Fruit fly (Drosophila melanogaster) whole organism, embryonic: ENCODE data around the gene IRSp53.

Experiments used
- Adf1 ChIP-seq: fragments of 200-800 bp; sonication (Bioruptor generic); IDR thresholded peaks from 2 replicates; pipeline ENCODE4 v1.3.6; 2022; ENCODE audit warnings: missing biosample characterization, missing genetic modification characterization
- Asciz ChIP-seq: fragments of 200-800 bp; sonication (Bioruptor generic); optimal IDR thresholded peaks from 2 replicates; lab custom pipeline; 2017; ENCODE audit warnings: missing biosample characterization, mild to moderate bottlenecking, missing genetic modification characterization, missing genetic modification reagents
- CG10431 ChIP-seq: fragments of 200-800 bp; sonication (Bioruptor generic); optimal IDR thresholded peaks from 3 replicates; lab custom pipeline; 2018; ENCODE audit warnings: missing biosample characterization, mild to moderate bottlenecking, missing genetic modification characterization
- CG12104 ChIP-seq: fragments of 200-800 bp; sonication (Bioruptor generic); optimal IDR thresholded peaks from 3 replicates; lab custom pipeline; 2016; ENCODE audit warnings: missing biosample characterization, missing genetic modification characterization
- CG12299 ChIP-seq: fragments of 200-800 bp; sonication (Bioruptor generic); optimal IDR thresholded peaks from 2 replicates; lab custom pipeline; 2018; ENCODE audit warnings: missing biosample characterization, mild to moderate bottlenecking, missing genetic modification characterization
- CG12659 ChIP-seq: fragments of 200-800 bp; sonication (Bioruptor generic); optimal IDR thresholded peaks from 3 replicates; lab custom pipeline; 2017; ENCODE audit warnings: mild to moderate bottlenecking, missing biosample characterization, missing genetic modification reagents, missing genetic modification characterization
- CG15601 ChIP-seq: fragments of 200-800 bp; sonication (Bioruptor generic); optimal IDR thresholded peaks from 3 replicates; lab custom pipeline; 2019; ENCODE audit warnings: missing biosample characterization, mild to moderate bottlenecking, missing genetic modification characterization, moderate library complexity
- CG1647 ChIP-seq: fragments of 200-800 bp; sonication (Bioruptor generic); optimal IDR thresholded peaks from 3 replicates; lab custom pipeline; 2016; ENCODE audit warnings: missing biosample characterization, missing genetic modification characterization
- CG1792 ChIP-seq: fragments of 200-800 bp; sonication (Bioruptor generic); optimal IDR thresholded peaks from 2 replicates; lab custom pipeline; 2016; ENCODE audit warnings: missing biosample characterization, missing genetic modification characterization
- CG2129 ChIP-seq: fragments of 200-800 bp; sonication (Bioruptor generic); IDR thresholded peaks from 2 replicates; pipeline ENCODE4 v1.3.6; 2022; ENCODE audit warnings: missing biosample characterization, missing genetic modification characterization; ENCODE audit not compliant: partially characterized antibody
- CG2202 ChIP-seq: fragments of 200-800 bp; sonication (Bioruptor generic); optimal IDR thresholded peaks from 2 replicates; lab custom pipeline; 2018; ENCODE audit warnings: missing biosample characterization, mild to moderate bottlenecking, missing genetic modification characterization
- CG31224 ChIP-seq: fragments of 200-800 bp; sonication (Bioruptor generic); IDR thresholded peaks from 2 replicates; pipeline ENCODE4 v1.3.6; 2022; ENCODE audit warnings: missing biosample characterization, missing genetic modification characterization
- CG31365 ChIP-seq: fragments of 200-800 bp; sonication (Bioruptor generic); optimal IDR thresholded peaks from 2 replicates; lab custom pipeline; 2018; ENCODE audit warnings: missing biosample characterization, mild to moderate bottlenecking, missing genetic modification characterization
- CG34224 ChIP-seq: fragments of 200-800 bp; sonication (Bioruptor generic); IDR thresholded peaks from 3 replicates; pipeline ENCODE4 v1.3.6; 2022; ENCODE audit warnings: missing biosample characterization, missing genetic modification characterization; ENCODE audit not compliant: partially characterized antibody
- CG4707 ChIP-seq: fragments of 200-800 bp; sonication (Bioruptor generic); optimal IDR thresholded peaks from 2 replicates; lab custom pipeline; 2018; ENCODE audit warnings: missing biosample characterization, mild to moderate bottlenecking, missing genetic modification characterization, moderate library complexity
- CG6175 ChIP-seq: fragments of 200-800 bp; sonication (Bioruptor generic); IDR thresholded peaks from 3 replicates; pipeline ENCODE4 v1.3.6; 2022; ENCODE audit warnings: missing biosample characterization, missing genetic modification characterization
- CG6683 ChIP-seq: fragments of 200-800 bp; sonication (Bioruptor generic); optimal IDR thresholded peaks from 2 replicates; lab custom pipeline; 2017; ENCODE audit warnings: missing biosample characterization, mild to moderate bottlenecking, missing genetic modification characterization, missing genetic modification reagents
- CG7786 ChIP-seq: fragments of 200-800 bp; sonication (Bioruptor generic); optimal IDR thresholded peaks from 2 replicates; lab custom pipeline; 2016; ENCODE audit warnings: missing biosample characterization, missing genetic modification characterization
- CHES-1-like ChIP-seq: fragments of 200-800 bp; sonication (Bioruptor generic); optimal IDR thresholded peaks from 2 replicates; lab custom pipeline; 2016; ENCODE audit warnings: missing biosample characterization, missing genetic modification characterization
- Dip3 ChIP-seq: fragments of 200-800 bp; sonication (Bioruptor generic); optimal IDR thresholded peaks from 3 replicates; lab custom pipeline; 2016; ENCODE audit warnings: missing biosample characterization, missing genetic modification characterization
- HLH54F ChIP-seq: fragments of 200-800 bp; sonication (Bioruptor generic); optimal IDR thresholded peaks from 3 replicates; lab custom pipeline; 2016; ENCODE audit warnings: missing biosample characterization, missing genetic modification characterization
- HLHmδ ChIP-seq: fragments of 200-800 bp; sonication (Bioruptor generic); optimal IDR thresholded peaks from 2 replicates; lab custom pipeline; 2018; ENCODE audit warnings: missing biosample characterization, mild to moderate bottlenecking, missing genetic modification characterization, moderate library complexity
- HmgD ChIP-seq: fragments of 200-800 bp; sonication (Bioruptor generic); optimal IDR thresholded peaks from 3 replicates; lab custom pipeline; 2016; ENCODE audit warnings: missing biosample characterization, missing genetic modification characterization
- Jarid2 ChIP-seq: fragments of 200-800 bp; sonication (Bioruptor generic); optimal IDR thresholded peaks from 3 replicates; lab custom pipeline; 2017; ENCODE audit warnings: mild to moderate bottlenecking, missing biosample characterization, missing genetic modification reagents, missing genetic modification characterization
- Lpt ChIP-seq: fragments of >200 bp; optimal IDR thresholded peaks from 2 replicates; lab custom pipeline; 2018; ENCODE audit warnings: missing biosample characterization, missing genetic modification characterization
- Max ChIP-seq: fragments of 200-800 bp; sonication (Bioruptor generic); optimal IDR thresholded peaks from 2 replicates; lab custom pipeline; 2016; ENCODE audit warnings: missing biosample characterization, mild to moderate bottlenecking, missing genetic modification characterization
- Nf-YB ChIP-seq: fragments of 200-800 bp; sonication (Bioruptor generic); optimal IDR thresholded peaks from 3 replicates; lab custom pipeline; 2019; ENCODE audit warnings: missing biosample characterization, mild to moderate bottlenecking, missing genetic modification characterization, moderate library complexity
- Nf-YC ChIP-seq: fragments of 200-800 bp; optimal IDR thresholded peaks from 3 replicates; lab custom pipeline; 2019; ENCODE audit warnings: missing biosample characterization, mild to moderate bottlenecking, missing genetic modification characterization, moderate library complexity
- Ptx1 ChIP-seq: fragments of 200-800 bp; sonication (Bioruptor generic); IDR thresholded peaks from 2 replicates; pipeline ENCODE4 v1.3.6; 2022; ENCODE audit warnings: missing biosample characterization, missing genetic modification characterization
- Rfx ChIP-seq: fragments of 200-800 bp; sonication (Bioruptor generic); IDR thresholded peaks from 2 replicates; pipeline ENCODE4 v1.3.6; 2022; ENCODE audit warnings: missing biosample characterization, missing genetic modification characterization
- Trl ChIP-seq, 3 experiments: fragments of >200 bp in 2 of 3; fragments of 200-800 bp in 1 of 3; sonication (Bioruptor generic) in 1 of 3; optimal IDR thresholded peaks; 2 replicates in 1 of 3; 3 replicates in 2 of 3; lab custom pipeline; 2016 to 2017; ENCODE audit warnings: missing biosample characterization in 1 of 3, missing genetic modification characterization in 1 of 3
- Usf ChIP-seq: fragments of 200-800 bp; sonication (Bioruptor generic); optimal IDR thresholded peaks from 2 replicates; lab custom pipeline; 2017; ENCODE audit warnings: missing genotype, missing biosample characterization, missing genetic modification characterization
- al ChIP-seq: fragments of 200-800 bp; sonication (Bioruptor generic); IDR thresholded peaks from 2 replicates; pipeline ENCODE4 v1.3.6; 2022; ENCODE audit warnings: missing biosample characterization, missing genetic modification characterization
- br ChIP-seq: fragments of >200 bp; optimal IDR thresholded peaks from 2 replicates; lab custom pipeline; 2017
- cg ChIP-seq: fragments of 200-800 bp; sonication (Bioruptor generic); optimal IDR thresholded peaks from 3 replicates; lab custom pipeline; 2019; ENCODE audit warnings: missing biosample characterization, mild to moderate bottlenecking, missing genetic modification characterization, moderate library complexity
- eve ChIP-seq, 2 experiments: fragments of >200 bp; optimal IDR thresholded peaks; 2 replicates each; lab custom pipeline; 2017; ENCODE audit warnings: missing biosample characterization in 2 of 2, missing genetic modification characterization in 2 of 2
- gcm2 ChIP-seq: fragments of 200-800 bp; sonication (Bioruptor generic); optimal IDR thresholded peaks from 2 replicates; lab custom pipeline; 2016; ENCODE audit warnings: missing biosample characterization, missing genetic modification characterization
- knrl ChIP-seq: fragments of 200-800 bp; sonication (Bioruptor generic); IDR thresholded peaks from 3 replicates; pipeline ENCODE4 v1.3.6; 2022; ENCODE audit warnings: missing biosample characterization, missing genetic modification characterization; ENCODE audit not compliant: partially characterized antibody
- luna ChIP-seq: fragments of 200-800 bp; sonication (Bioruptor generic); optimal IDR thresholded peaks from 2 replicates; lab custom pipeline; 2016; ENCODE audit warnings: missing biosample characterization, missing genetic modification characterization
- nau ChIP-seq: fragments of 200-800 bp; sonication (Bioruptor generic); optimal IDR thresholded peaks from 3 replicates; lab custom pipeline; 2017; ENCODE audit warnings: missing biosample characterization, mild to moderate bottlenecking, missing genetic modification characterization, missing genetic modification reagents
- peb ChIP-seq: fragments of 200-800 bp; sonication (Bioruptor generic); IDR thresholded peaks from 2 replicates; pipeline ENCODE4 v1.3.6; 2022; ENCODE audit warnings: missing biosample characterization, missing genetic modification characterization
- row ChIP-seq: fragments of 200-800 bp; sonication (Bioruptor generic); IDR thresholded peaks from 3 replicates; pipeline ENCODE4 v1.3.6; 2022; ENCODE audit warnings: missing biosample characterization, missing genetic modification characterization
- schlank ChIP-seq: fragments of 200-800 bp; sonication (Bioruptor generic); optimal IDR thresholded peaks from 2 replicates; lab custom pipeline; 2018; ENCODE audit warnings: missing biosample characterization, mild to moderate bottlenecking, missing genetic modification characterization
- scrt ChIP-seq: fragments of 200-800 bp; sonication (Bioruptor generic); optimal IDR thresholded peaks from 2 replicates; lab custom pipeline; 2018; ENCODE audit warnings: missing biosample characterization, mild to moderate bottlenecking, missing genetic modification characterization, moderate library complexity
- sens-2 ChIP-seq: fragments of 200-800 bp; sonication (Bioruptor generic); IDR thresholded peaks from 2 replicates; pipeline ENCODE4 v1.3.6; 2022; ENCODE audit warnings: missing biosample characterization, missing genetic modification characterization
- sim ChIP-seq: fragments of 200-800 bp; sonication (Bioruptor generic); IDR thresholded peaks from 2 replicates; pipeline ENCODE4 v1.3.6; 2022; ENCODE audit warnings: missing biosample characterization, missing genetic modification characterization
- slp2 ChIP-seq: fragments of 200-800 bp; sonication (Bioruptor generic); optimal IDR thresholded peaks from 2 replicates; lab custom pipeline; 2016; ENCODE audit warnings: missing biosample characterization, missing genetic modification characterization
- sqz ChIP-seq: fragments of 200-800 bp; sonication (Bioruptor generic); optimal IDR thresholded peaks from 3 replicates; lab custom pipeline; 2018; ENCODE audit warnings: missing biosample characterization, mild to moderate bottlenecking, missing genetic modification characterization
- sr ChIP-seq: fragments of 200-800 bp; sonication (Bioruptor generic); IDR thresholded peaks from 3 replicates; pipeline ENCODE4 v1.3.6; 2022; ENCODE audit warnings: missing biosample characterization, missing genetic modification characterization
- trh ChIP-seq: fragments of 200-800 bp; sonication (Bioruptor generic); optimal IDR thresholded peaks from 2 replicates; lab custom pipeline; 2016; ENCODE audit warnings: missing biosample characterization, missing genetic modification characterization
- wor ChIP-seq: fragments of 200-800 bp; sonication (Bioruptor generic); IDR thresholded peaks from 2 replicates; pipeline ENCODE4 v1.3.6; 2022; ENCODE audit warnings: missing biosample characterization, missing genetic modification characterization

The IRSp53 gene

dm6 chr3L:11092610-11092961 lies 43.3 kb upstream of the IRSp53 start:
- TF ChIP-seq CG7786 (GFP tag; lab: Kevin White, UChicago): no peak
- no peak for TF ChIP-seq eve (GFP tag; optimal IDR thresholded peaks at IDR 0.05; lab: Kevin White, UChicago)
- peak; percentile 89 for TF ChIP-seq cg (GFP tag; lab: Kevin White, UChicago)
- TF ChIP-seq CHES-1-like (GFP tag; lab: Kevin White, UChicago): peak; percentile 3
- TF ChIP-seq peb (GFP tag; lab: Robert Waterston, UW): no peak
- TF ChIP-seq Trl (optimal IDR thresholded peaks at IDR 0.05; lab: Kevin White, UChicago): peak; percentile 34 to 66
- no peak for TF ChIP-seq Trl (GFP tag; optimal IDR thresholded peaks at IDR 0.05; lab: Kevin White, UChicago)
- no peak for TF ChIP-seq Jarid2 (GFP tag; lab: Kevin White, UChicago)
- no peak for TF ChIP-seq Dip3
- no peak for TF ChIP-seq HLH54F (GFP tag; lab: Kevin White, UChicago)
- TF ChIP-seq Nf-YC: no peak
- TF ChIP-seq nau: no peak
- TF ChIP-seq gcm2: no peak
- TF ChIP-seq trh (GFP tag; lab: Kevin White, UChicago): no peak
- TF ChIP-seq sim (GFP tag; lab: Robert Waterston, UW): no peak
- TF ChIP-seq HmgD: no peak

DNA sequence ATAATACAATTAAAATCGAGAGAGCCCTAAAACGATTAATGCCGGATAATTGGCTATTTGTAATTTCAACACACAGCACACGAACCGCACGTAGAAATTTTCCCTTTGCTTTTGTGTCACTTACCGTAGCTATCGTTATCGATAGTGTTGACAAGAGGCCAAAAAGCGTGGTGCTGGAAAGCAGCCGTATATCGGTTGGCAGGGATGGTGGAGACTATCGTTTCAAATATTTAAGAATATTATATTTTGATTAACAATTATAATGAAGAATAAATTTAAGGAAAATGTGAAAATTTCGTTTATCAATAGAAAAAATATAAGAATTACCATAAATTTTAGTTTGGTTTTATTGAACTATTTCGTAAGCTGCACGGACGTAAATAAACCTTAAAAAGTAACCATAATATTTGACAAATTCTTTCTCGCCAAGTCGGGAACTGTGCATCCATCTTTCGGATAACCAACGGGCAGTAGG lies 42.8 kb upstream of the IRSp53 start, which contains the start of gene JIL-1:
TSS of gene JIL-1 (minus strand) at position 148 of the 475 bp plus-strand sequence.
- peak; percentile 24 for TF ChIP-seq slp2 (GFP tag; lab: Kevin White, UChicago)
- peak; percentile 5; the same call in 1 of the 3 replicates for TF ChIP-seq sr
- peak; percentile 25 for TF ChIP-seq CG4707
- no peak for TF ChIP-seq scrt
- peak; percentile 33 for TF ChIP-seq Asciz (GFP tag; lab: Kevin White, UChicago)
- TF ChIP-seq br (lab: Kevin White, UChicago): no peak
- TF ChIP-seq luna (GFP tag; lab: Kevin White, UChicago): no peak
- peak; percentile 55; the same call in 1 of the 2 replicates for TF ChIP-seq Adf1 (GFP tag; lab: Robert Waterston, UW)
- TF ChIP-seq knrl: peak; percentile 87
- peak; percentile 67 for TF ChIP-seq Max (GFP tag; lab: Kevin White, UChicago)
- TF ChIP-seq Lpt (GFP tag; lab: Kevin White, UChicago): no peak
- peak; percentile 4 for TF ChIP-seq CG10431 (GFP tag; lab: Kevin White, UChicago)
- TF ChIP-seq CG12659 (GFP tag; lab: Kevin White, UChicago): peak; percentile 75
- TF ChIP-seq CG12104 (GFP tag; lab: Kevin White, UChicago): no peak
- TF ChIP-seq CG1647 (GFP tag; lab: Kevin White, UChicago): no peak
- TF ChIP-seq CG31365 (tag; lab: Kevin White, UChicago): no peak
- peak; percentile 83 for TF ChIP-seq CG34224 (GFP tag; lab: Robert Waterston, UW)
- TF ChIP-seq CG6175 (GFP tag; lab: Robert Waterston, UW): peak; percentile 71; the same call in 2 of the 3 replicates
- TF ChIP-seq HLHmδ (GFP tag; lab: Kevin White, UChicago): peak; percentile 10
- TF ChIP-seq al (GFP tag; lab: Robert Waterston, UW): peak; percentile 72
- TF ChIP-seq Nf-YB (GFP tag; lab: Kevin White, UChicago): no peak
- peak; percentile 78 for TF ChIP-seq CG2129 (GFP tag; lab: Robert Waterston, UW)
- TF ChIP-seq Usf (GFP tag; lab: Kevin White, UChicago): no peak
- no peak for TF ChIP-seq CG12299
- TF ChIP-seq CG2202 (tag; lab: Kevin White, UChicago): peak; percentile 34
- peak; percentile 65 for TF ChIP-seq CG31224 (GFP tag; lab: Robert Waterston, UW)
- TF ChIP-seq wor (GFP tag; lab: Robert Waterston, UW): 0 out of 2 replicates have a peak, but pooled peaks have one; percentile 11
- peak; percentile 13 for TF ChIP-seq sqz (GFP tag; lab: Kevin White, UChicago)
- no peak for TF ChIP-seq sens-2 (GFP tag; lab: Robert Waterston, UW)
- TF ChIP-seq schlank (tag; lab: Kevin White, UChicago): no peak
- peak; percentile 94 for TF ChIP-seq Rfx (GFP tag; lab: Robert Waterston, UW)
- peak; percentile 80 for TF ChIP-seq Ptx1 (GFP tag; lab: Robert Waterston, UW)
- no peak for TF ChIP-seq CG6683
- peak; percentile 39 for TF ChIP-seq CG15601 (tag; lab: Kevin White, UChicago)
- TF ChIP-seq row (GFP tag; lab: Robert Waterston, UW): peak; percentile 93
- peak; percentile 4 for TF ChIP-seq CG1792
